Fruit fly (Drosophila melanogaster) ovary, adult (tissue): Measurements from ENCODE around the gene Ilk.

Source experiments
- CG17801 ChIP-seq: fragments of 200-800 bp; optimal IDR thresholded peaks from 2 replicates; lab custom pipeline; 2019; ENCODE audit warnings: missing biosample characterization, mild to moderate bottlenecking, missing genetic modification characterization, moderate library complexity; ENCODE audit not compliant: partially characterized antibody

Gene Ilk

dm6 chr3L:21230762-21231161, 14.1 kb downstream of the Ilk start:
- TF ChIP-seq CG17801 (GFP tag; lab: Kevin White, UChicago), result no peak

- no peak for TF ChIP-seq CG17801 (GFP tag; lab: Kevin White, UChicago)
These were observed 20.4 kb downstream of the Ilk start for dm6 chr3L:21236959-21237551.

DNA sequence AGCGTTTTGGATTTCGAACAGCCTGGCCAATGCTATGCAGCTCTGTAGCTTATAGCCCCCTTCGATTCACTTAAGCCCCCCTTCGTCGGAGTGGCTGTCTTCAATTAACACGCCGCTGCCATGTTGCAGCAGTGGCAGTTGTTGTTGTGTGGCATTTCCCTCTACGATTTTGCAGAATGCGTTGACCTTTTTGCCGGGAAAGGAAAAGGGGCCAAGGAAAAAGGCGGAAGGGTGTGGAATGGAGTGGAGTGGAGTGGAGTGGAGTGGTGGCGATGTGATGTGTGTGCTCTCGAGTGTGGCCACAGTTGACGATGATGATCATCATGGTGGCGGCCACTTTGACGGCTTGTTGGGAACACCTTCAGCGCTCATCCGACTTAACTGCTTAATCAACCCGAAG, 21.7 kb downstream of the Ilk start:
- TF ChIP-seq CG17801 (GFP tag; lab: Kevin White, UChicago), result no peak

- peak; percentile 46 for TF ChIP-seq CG17801 (GFP tag; lab: Kevin White, UChicago)
These were observed 23.4 kb downstream of the Ilk start for dm6 chr3L:21239999-21240509.

- TF ChIP-seq CG17801 (GFP tag; lab: Kevin White, UChicago), result no peak
These were observed 24.8 kb downstream of the Ilk start for dm6 chr3L:21241447-21241983.

DNA sequence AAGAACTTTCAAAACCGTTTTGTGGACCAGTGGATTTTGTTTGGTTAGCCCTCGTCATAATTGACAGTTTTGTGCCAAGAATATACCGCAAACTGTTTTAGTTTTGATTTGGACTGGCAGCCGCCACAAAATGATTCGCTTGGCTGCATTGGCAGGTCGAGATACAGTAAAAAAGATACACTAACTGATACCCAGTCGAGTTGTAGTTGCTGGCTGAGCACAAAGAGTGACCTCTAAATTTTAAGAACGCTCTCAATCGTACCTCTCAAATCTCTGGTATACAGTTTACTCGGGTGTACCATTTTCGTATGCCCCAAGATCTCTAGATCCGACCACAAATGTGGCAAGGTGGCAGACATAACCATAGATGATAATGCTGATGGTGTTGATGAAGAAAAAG, 26.3 kb downstream of the Ilk start:
- TF ChIP-seq CG17801 (GFP tag; lab: Kevin White, UChicago), result no peak

DNA sequence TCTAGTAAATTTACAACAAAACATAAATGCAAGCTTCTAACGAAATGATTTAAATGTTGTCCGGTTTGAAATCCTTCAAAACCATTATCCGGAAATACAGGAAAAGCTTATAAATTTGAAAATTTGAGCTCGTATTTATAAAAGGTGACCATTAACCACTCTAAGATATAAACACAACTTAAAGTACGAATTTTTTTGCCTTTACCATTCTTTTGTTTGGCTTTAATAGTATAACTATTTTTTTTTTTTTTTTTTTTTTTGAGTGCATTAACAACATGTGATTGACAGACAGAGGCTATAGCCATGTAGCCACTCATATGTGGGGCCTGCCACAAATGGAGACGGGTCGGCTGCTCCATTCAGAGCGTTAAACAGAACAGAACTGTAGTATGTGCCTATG, 26.7 kb downstream of the Ilk start:
- no peak for TF ChIP-seq CG17801 (GFP tag; lab: Kevin White, UChicago)

- TF ChIP-seq CG17801 (GFP tag; lab: Kevin White, UChicago), result no peak
These were observed 34.7 kb downstream of the Ilk start for dm6 chr3L:21251381-21251780.

- no peak for TF ChIP-seq CG17801 (GFP tag; lab: Kevin White, UChicago)
These were observed 35.8 kb downstream of the Ilk start for dm6 chr3L:21252525-21252924.

- no peak for TF ChIP-seq CG17801 (GFP tag; lab: Kevin White, UChicago)
These were observed 36.4 kb downstream of the Ilk start for dm6 chr3L:21252932-21253760.

dm6 chr3L:21253761-21254523, 37.2 kb downstream of the Ilk start:
- TF ChIP-seq CG17801 (GFP tag; lab: Kevin White, UChicago), result no peak

- TF ChIP-seq CG17801 (GFP tag; lab: Kevin White, UChicago), result no peak
These were observed 37.8 kb downstream of the Ilk start for dm6 chr3L:21254524-21254972.

DNA sequence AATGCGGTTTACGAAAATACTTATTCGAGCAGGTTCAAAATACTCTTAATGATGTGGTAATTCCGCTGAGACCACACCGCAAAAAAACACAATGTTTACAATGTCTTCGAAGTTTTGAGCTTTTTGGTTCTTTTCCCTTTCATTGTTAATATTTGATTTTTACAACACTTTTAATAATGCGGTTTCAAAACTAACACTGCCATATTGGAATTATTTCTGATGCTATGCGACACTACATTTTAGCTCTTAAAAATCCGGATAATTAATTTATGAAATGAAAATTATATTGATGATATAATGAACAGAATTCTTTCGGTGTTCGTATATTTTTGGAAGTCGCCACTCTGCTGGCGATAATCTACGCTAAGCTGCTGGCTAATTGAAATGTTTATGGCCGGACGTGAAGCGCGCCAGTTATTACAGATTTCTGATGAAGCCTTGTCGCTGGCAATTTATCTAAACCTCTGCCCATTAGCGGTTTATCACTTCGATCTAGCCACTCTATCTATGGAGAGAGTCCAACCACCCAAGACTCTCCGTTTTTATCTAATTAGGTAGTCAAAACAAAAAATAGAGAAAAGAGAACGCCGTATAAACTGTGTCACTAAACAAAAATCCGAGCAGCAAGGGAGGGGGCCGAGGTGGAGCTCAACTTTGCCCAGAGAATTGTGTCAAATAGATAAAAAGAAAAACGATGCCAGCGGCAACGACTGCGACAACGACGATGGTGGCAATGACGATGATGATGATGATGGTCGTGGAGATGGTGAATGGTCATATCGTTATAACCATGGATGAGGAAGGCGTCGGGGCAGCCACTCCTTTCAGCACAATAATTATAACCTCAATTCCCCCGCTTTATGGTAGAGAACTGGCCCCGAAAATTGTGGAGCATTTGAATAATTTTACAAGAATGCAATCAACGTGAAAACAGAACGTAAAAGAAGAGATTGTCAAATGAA, 39.6 kb downstream of the Ilk start:
- no peak for TF ChIP-seq CG17801 (GFP tag; lab: Kevin White, UChicago)

- no peak for TF ChIP-seq CG17801 (GFP tag; lab: Kevin White, UChicago)
These were observed 41.0 kb downstream of the Ilk start, which contains the start of gene CG43218 for dm6 chr3L:21257731-21258130. Gene CG43218 (plus strand): TSS chr3L:21258020.
